Fruit fly (Drosophila melanogaster) whole organism, wandering third instar larva: ENCODE results near the gene Gale.

Experiments used
- Abd-B ChIP-seq: fragments of >200 bp; optimal IDR thresholded peaks from 2 replicates; lab custom pipeline; 2017; ENCODE audit warnings: missing biosample characterization, missing genetic modification characterization
- Dfd ChIP-seq: fragments of >200 bp; optimal IDR thresholded peaks from 2 replicates; lab custom pipeline; 2017; ENCODE audit warnings: missing biosample characterization, missing genetic modification characterization
- Hr78 ChIP-seq: fragments of >200 bp; optimal IDR thresholded peaks from 2 replicates; lab custom pipeline; 2017; ENCODE audit warnings: missing biosample characterization, missing genetic modification characterization
- Jra ChIP-seq: sonication (Bioruptor generic); optimal IDR thresholded peaks from 2 replicates; lab custom pipeline; 2016; ENCODE audit warnings: missing biosample characterization, missing genetic modification characterization
- Mio ChIP-seq: sonication (Bioruptor generic); optimal IDR thresholded peaks from 2 replicates; lab custom pipeline; 2016; ENCODE audit warnings: missing biosample characterization, missing genetic modification characterization
- Myc ChIP-seq: fragments of >200 bp; optimal IDR thresholded peaks from 2 replicates; lab custom pipeline; 2017
- br ChIP-seq: fragments of 200-800 bp; sonication (Bioruptor generic); optimal IDR thresholded peaks from 2 replicates; lab custom pipeline; 2016; ENCODE audit warnings: missing biosample characterization, missing genetic modification characterization
- dl ChIP-seq, 2 experiments: fragments of 175-275, 200-275 bp in 1 of 2; fragments of 200-275 bp in 1 of 2; sonication (Bioruptor generic); optimal IDR thresholded peaks; lab custom pipeline; 2018; ENCODE audit warnings: mild to moderate bottlenecking in 2 of 2, missing biosample characterization in 2 of 2, missing genetic modification characterization in 2 of 2, moderate library complexity in 2 of 2; ENCODE audit not compliant: partially characterized antibody in 2 of 2, insufficient read depth in 1 of 2
- dsf ChIP-seq: sonication (Bioruptor generic); optimal IDR thresholded peaks from 2 replicates; lab custom pipeline; 2016; ENCODE audit warnings: missing biosample characterization, missing genetic modification characterization, borderline replicate concordance
- ey ChIP-seq: fragments of 200-800 bp; sonication (Bioruptor generic); optimal IDR thresholded peaks from 2 replicates; lab custom pipeline; 2016; ENCODE audit warnings: missing biosample characterization, missing genetic modification characterization
- pan ChIP-seq: fragments of >200 bp; optimal IDR thresholded peaks from 2 replicates; lab custom pipeline; 2017
- tai ChIP-seq: sonication (Bioruptor generic); optimal IDR thresholded peaks from 2 replicates; lab custom pipeline; 2016; ENCODE audit warnings: missing biosample characterization, missing genetic modification characterization
- usp ChIP-seq: fragments of >200 bp; optimal IDR thresholded peaks from 2 replicates; lab custom pipeline; 2017; ENCODE audit warnings: missing biosample characterization, missing genetic modification characterization

dm6 chr3L:681793-682369 lies 33.5 kb downstream of the Gale start:
- TF ChIP-seq Abd-B, result no peak
- no peak for TF ChIP-seq Dfd (GFP tag; lab: Kevin White, UChicago)
- peak; percentile 16 for TF ChIP-seq ey (GFP tag; lab: Kevin White, UChicago)
- peak; percentile 31 for TF ChIP-seq Jra
- TF ChIP-seq pan, result no peak
- TF ChIP-seq Hr78, result no peak
- TF ChIP-seq Myc (lab: Kevin White, UChicago), result no peak
- no peak for TF ChIP-seq dsf (GFP tag; lab: Kevin White, UChicago)
- TF ChIP-seq tai (GFP tag; lab: Kevin White, UChicago), result no peak
- peak; percentile 72 for TF ChIP-seq br (GFP tag; lab: Kevin White, UChicago)
- TF ChIP-seq usp, result no peak
- no peak for TF ChIP-seq Mio (GFP tag; lab: Kevin White, UChicago)
- peak in 1 of 2 experiments; percentile 51 for TF ChIP-seq dl (GFP tag; optimal IDR thresholded peaks at IDR 0.05; lab: Kevin White, UChicago; ENCODE audit: insufficient read depth in 1 of 2, partially characterized antibody in 2 of 2)
